Worm (Caenorhabditis elegans): Measurements from ENCODE around the gene C31H1.1.

Gene C31H1.1

ce11 chrIV:5799577-5799976 is 2.3 kb downstream of the C31H1.1 start:
- no peak for TF ChIP-seq sea-1 (GFP tag; conservative IDR thresholded peaks at IDR 0.05)
- TF ChIP-seq ama-1 (optimal IDR thresholded peaks at IDR 0.05): no peak
- no peak for TF ChIP-seq hmbx-1 (tag; optimal IDR thresholded peaks at IDR 0.05)
- no peak for TF ChIP-seq ceh-13 (GFP tag; optimal IDR thresholded peaks at IDR 0.05)
- TF ChIP-seq pes-1 (GFP tag; IDR thresholded peaks at IDR 0.05): no peak
- TF ChIP-seq tra-4 (tag; optimal IDR thresholded peaks at IDR 0.05): no peak
- no peak for TF ChIP-seq tbx-37 (GFP tag; conservative IDR thresholded peaks at IDR 0.05)
- TF ChIP-seq flt-1 (GFP tag; IDR thresholded peaks at IDR 0.05): no peak
- TF ChIP-seq B0310.2 (tag; optimal IDR thresholded peaks at IDR 0.05): no peak
- no peak for TF ChIP-seq scrt-1 (GFP tag; IDR thresholded peaks at IDR 0.05)
- no peak for TF ChIP-seq hmg-4 (GFP tag; optimal IDR thresholded peaks at IDR 0.05)
- no peak for TF ChIP-seq ets-7 (tag; optimal IDR thresholded peaks at IDR 0.05)
- no peak for TF ChIP-seq F13C5.2 (tag; optimal IDR thresholded peaks at IDR 0.05)
- no peak for TF ChIP-seq hnd-1 (tag; optimal IDR thresholded peaks at IDR 0.05)
- no peak for TF ChIP-seq tbx-11 (GFP tag; IDR thresholded peaks at IDR 0.05)
- no peak for TF ChIP-seq ceh-36 (tag; optimal IDR thresholded peaks at IDR 0.05)
- TF ChIP-seq aly-1 (tag; optimal IDR thresholded peaks at IDR 0.05): no peak

- TF ChIP-seq scrt-1 (GFP tag; IDR thresholded peaks at IDR 0.05): no peak
- no peak for TF ChIP-seq ets-7 (tag; optimal IDR thresholded peaks at IDR 0.05)
- no peak for TF ChIP-seq sea-1 (GFP tag; conservative IDR thresholded peaks at IDR 0.05)
- no peak for TF ChIP-seq hmg-4 (GFP tag; optimal IDR thresholded peaks at IDR 0.05)
- no peak for TF ChIP-seq ceh-13 (GFP tag; optimal IDR thresholded peaks at IDR 0.05)
- no peak for TF ChIP-seq F13C5.2 (tag; optimal IDR thresholded peaks at IDR 0.05)
- TF ChIP-seq pes-1 (GFP tag; IDR thresholded peaks at IDR 0.05): no peak
- no peak for TF ChIP-seq hmbx-1 (tag; optimal IDR thresholded peaks at IDR 0.05)
- TF ChIP-seq tra-4 (tag; optimal IDR thresholded peaks at IDR 0.05): no peak
- TF ChIP-seq tbx-11 (GFP tag; IDR thresholded peaks at IDR 0.05): no peak
- TF ChIP-seq ceh-36 (tag; optimal IDR thresholded peaks at IDR 0.05): no peak
- no peak for TF ChIP-seq aly-1 (tag; optimal IDR thresholded peaks at IDR 0.05)
- TF ChIP-seq hnd-1 (tag; optimal IDR thresholded peaks at IDR 0.05): no peak
- no peak for TF ChIP-seq tbx-37 (GFP tag; conservative IDR thresholded peaks at IDR 0.05)
- no peak for TF ChIP-seq flt-1 (GFP tag; IDR thresholded peaks at IDR 0.05)
- no peak for TF ChIP-seq ama-1 (optimal IDR thresholded peaks at IDR 0.05)
- TF ChIP-seq B0310.2 (tag; optimal IDR thresholded peaks at IDR 0.05): no peak
Observed at ce11 chrIV:5803510-5804013, 6.3 kb downstream of the C31H1.1 start.

ce11 chrIV:5805477-5805876 is 8.2 kb downstream of the C31H1.1 start:
- TF ChIP-seq hmbx-1 (tag; optimal IDR thresholded peaks at IDR 0.05) (no peak), tbx-37 (GFP tag; conservative IDR thresholded peaks at IDR 0.05) (no peak), sea-1 (GFP tag; conservative IDR thresholded peaks at IDR 0.05) (no peak)

ce11 chrIV:5806348-5806747 is 9.1 kb downstream of the C31H1.1 start:
- TF ChIP-seq tbx-37 (GFP tag; conservative IDR thresholded peaks at IDR 0.05) (no peak), scrt-1 (GFP tag; IDR thresholded peaks at IDR 0.05) (no peak), tra-4 (tag; optimal IDR thresholded peaks at IDR 0.05) (no peak), ama-1 (optimal IDR thresholded peaks at IDR 0.05) (no peak)

ce11 chrIV:5806909-5807308 is 9.7 kb downstream of the C31H1.1 start, which contains the start of gene lntl-1:
Gene lntl-1 (minus strand): TSS chrIV:5807093.
- TF ChIP-seq ceh-13 (GFP tag; optimal IDR thresholded peaks at IDR 0.05) (no peak), ceh-36 (tag; optimal IDR thresholded peaks at IDR 0.05) (no peak), tbx-11 (GFP tag; IDR thresholded peaks at IDR 0.05) (no peak), hmbx-1 (tag; optimal IDR thresholded peaks at IDR 0.05) (no peak), aly-1 (tag; optimal IDR thresholded peaks at IDR 0.05) (no peak), hnd-1 (tag; optimal IDR thresholded peaks at IDR 0.05) (no peak), pes-1 (GFP tag; IDR thresholded peaks at IDR 0.05) (no peak), tbx-37 (GFP tag; conservative IDR thresholded peaks at IDR 0.05) (no peak)

ce11 chrIV:5809733-5810132 is 12.5 kb downstream of the C31H1.1 start:
- TF ChIP-seq tra-4 (tag; optimal IDR thresholded peaks at IDR 0.05): no peak
- no peak for TF ChIP-seq pes-1 (GFP tag; IDR thresholded peaks at IDR 0.05)
- TF ChIP-seq ama-1 (optimal IDR thresholded peaks at IDR 0.05): no peak
- no peak for TF ChIP-seq hmg-4 (GFP tag; optimal IDR thresholded peaks at IDR 0.05)
- no peak for TF ChIP-seq aly-1 (tag; optimal IDR thresholded peaks at IDR 0.05)
- TF ChIP-seq hnd-1 (tag; optimal IDR thresholded peaks at IDR 0.05): no peak
- TF ChIP-seq F13C5.2 (tag; optimal IDR thresholded peaks at IDR 0.05): no peak
- TF ChIP-seq ceh-36 (tag; optimal IDR thresholded peaks at IDR 0.05): no peak
- no peak for TF ChIP-seq hmbx-1 (tag; optimal IDR thresholded peaks at IDR 0.05)
- TF ChIP-seq tbx-11 (GFP tag; IDR thresholded peaks at IDR 0.05): no peak
- TF ChIP-seq scrt-1 (GFP tag; IDR thresholded peaks at IDR 0.05): no peak
- no peak for TF ChIP-seq tbx-37 (GFP tag; conservative IDR thresholded peaks at IDR 0.05)
- no peak for TF ChIP-seq sea-1 (GFP tag; conservative IDR thresholded peaks at IDR 0.05)
- no peak for TF ChIP-seq ets-7 (tag; optimal IDR thresholded peaks at IDR 0.05)
- TF ChIP-seq B0310.2 (tag; optimal IDR thresholded peaks at IDR 0.05): no peak
- TF ChIP-seq ceh-13 (GFP tag; optimal IDR thresholded peaks at IDR 0.05): no peak

- no peak for TF ChIP-seq hnd-1 (tag; optimal IDR thresholded peaks at IDR 0.05)
- no peak for TF ChIP-seq tbx-37 (GFP tag; conservative IDR thresholded peaks at IDR 0.05)
- TF ChIP-seq F13C5.2 (tag; optimal IDR thresholded peaks at IDR 0.05): no peak
- no peak for TF ChIP-seq ceh-36 (tag; optimal IDR thresholded peaks at IDR 0.05)
- no peak for TF ChIP-seq aly-1 (tag; optimal IDR thresholded peaks at IDR 0.05)
- TF ChIP-seq ama-1 (optimal IDR thresholded peaks at IDR 0.05): no peak
- TF ChIP-seq hmg-4 (GFP tag; optimal IDR thresholded peaks at IDR 0.05): no peak
- TF ChIP-seq ceh-13 (GFP tag; optimal IDR thresholded peaks at IDR 0.05): no peak
- no peak for TF ChIP-seq hmbx-1 (tag; optimal IDR thresholded peaks at IDR 0.05)
- TF ChIP-seq ets-7 (tag; optimal IDR thresholded peaks at IDR 0.05): no peak
- TF ChIP-seq pes-1 (GFP tag; IDR thresholded peaks at IDR 0.05): no peak
Observed at ce11 chrIV:5811079-5811622, 13.9 kb downstream of the C31H1.1 start.
